Fruit fly (Drosophila melanogaster): ENCODE data around the gene CG5199.

CG5199 gene

dm6 chr3L:20402665-20403492 is 49.8 kb downstream of the CG5199 start (continued):
- TF ChIP-seq shn (GFP tag; optimal IDR thresholded peaks at IDR 0.05) (no peak), her (GFP tag; optimal IDR thresholded peaks at IDR 0.05) (no peak), p53 (GFP tag; optimal IDR thresholded peaks at IDR 0.05) (no peak), CG18476 (GFP tag; optimal IDR thresholded peaks at IDR 0.05) (no peak), CG10543 (GFP tag; optimal IDR thresholded peaks at IDR 0.05) (no peak), Deaf1 (tag; optimal IDR thresholded peaks at IDR 0.05) (no peak), lola (GFP tag; optimal IDR thresholded peaks at IDR 0.05) (peak in 1 of 3 experiments; percentile 83), Vsx1 (GFP tag; optimal IDR thresholded peaks at IDR 0.05) (no peak), CG15514 (GFP tag; optimal IDR thresholded peaks at IDR 0.05) (no peak), CG6254 (GFP tag; optimal IDR thresholded peaks at IDR 0.05) (peak; percentile 37), kah (GFP tag; optimal IDR thresholded peaks at IDR 0.05) (no peak), ash1 (GFP tag; optimal IDR thresholded peaks at IDR 0.05) (no peak), so (GFP tag; IDR thresholded peaks at IDR 0.05) (no peak), Neu2 (GFP tag; optimal IDR thresholded peaks at IDR 0.05; ENCODE audit: borderline replicate concordance) (peak; percentile 76), gfzf (GFP tag; optimal IDR thresholded peaks at IDR 0.05) (no peak), CG14710 (tag; optimal IDR thresholded peaks at IDR 0.05) (peak; percentile 73), hbn (GFP tag; IDR thresholded peaks at IDR 0.05; ENCODE audit: partially characterized antibody) (no peak), Ets65A (GFP tag) (no peak), Dip3 (GFP tag; optimal IDR thresholded peaks at IDR 0.05) (no peak), CG13123 (GFP tag; optimal IDR thresholded peaks at IDR 0.05) (no peak), chif (GFP tag; optimal IDR thresholded peaks at IDR 0.05) (peak in 1 of 2 experiments; percentile 57), Lhr (GFP tag; optimal IDR thresholded peaks at IDR 0.05) (peak; percentile 12), Dref (GFP tag; IDR thresholded peaks at IDR 0.05) (no peak), repo (GFP tag; optimal IDR thresholded peaks at IDR 0.05) (no peak), sob (GFP tag; IDR thresholded peaks at IDR 0.05) (no peak), CG17912 (GFP tag; optimal IDR thresholded peaks at IDR 0.05) (no peak), unpg (GFP tag; optimal IDR thresholded peaks at IDR 0.05) (peak; percentile 27), CG17829 (tag; optimal IDR thresholded peaks at IDR 0.05) (peak; percentile 66), CG9215 (GFP tag; IDR thresholded peaks at IDR 0.05) (no peak), mam (GFP tag; optimal IDR thresholded peaks at IDR 0.05) (no peak), hb (GFP tag; IDR thresholded peaks at IDR 0.05; ENCODE audit: partially characterized antibody) (no peak), CG3065 (GFP tag; optimal IDR thresholded peaks at IDR 0.05) (no peak), Stat92E (GFP tag; optimal IDR thresholded peaks at IDR 0.05) (peak in 1 of 3 experiments; percentile 10), dpn (GFP tag; optimal IDR thresholded peaks at IDR 0.05) (peak in 1 of 2 experiments; percentile 5), Six4 (GFP tag; optimal IDR thresholded peaks at IDR 0.05) (no peak), CG14014 (GFP tag; IDR thresholded peaks at IDR 0.05) (no peak), CG31224 (GFP tag; IDR thresholded peaks at IDR 0.05) (no peak), CG12769 (tag; optimal IDR thresholded peaks at IDR 0.05) (no peak), gsb-n (tag; optimal IDR thresholded peaks at IDR 0.05) (peak; percentile 47), CG12236 (GFP tag; optimal IDR thresholded peaks at IDR 0.05) (peak; percentile 6), CG11456 (GFP tag; IDR thresholded peaks at IDR 0.05) (no peak), Rfx (GFP tag; IDR thresholded peaks at IDR 0.05) (no peak), dm (GFP tag; optimal IDR thresholded peaks at IDR 0.05) (no peak), gem (tag; optimal IDR thresholded peaks at IDR 0.05) (peak; percentile 64), Hsf (GFP tag; optimal IDR thresholded peaks at IDR 0.05) (peak; percentile 39), nmo (GFP tag; optimal IDR thresholded peaks at IDR 0.05) (peak; percentile 44), row (GFP tag; IDR thresholded peaks at IDR 0.05) (peak; percentile 54), Trl (optimal IDR thresholded peaks at IDR 0.05) (no peak), Trl (GFP tag; optimal IDR thresholded peaks at IDR 0.05) (peak; percentile 7)
